Worm (Caenorhabditis elegans) whole organism, L2 larva: ENCODE data around the gene F55C12.2.

Experiments used
- alr-1 ChIP-seq: fragments of 150-350 bp; optimal IDR thresholded peaks from 2 replicates; lab custom pipeline; 2014; ENCODE audit warnings: missing biosample characterization, missing genetic modification characterization
- ama-1 ChIP-seq: fragments of 150-350 bp; optimal IDR thresholded peaks from 2 replicates; lab custom pipeline; 2018; ENCODE audit warnings: inconsistent platforms
- blmp-1 ChIP-seq: sonication (generic microtip); optimal IDR thresholded peaks from 2 replicates; lab custom pipeline; 2017; ENCODE audit warnings: missing genetic modification characterization, mild to moderate bottlenecking, missing compliant biosample characterization, antibody characterized with exemption, moderate library complexity; ENCODE audit not compliant: insufficient read depth
- dmd-4 ChIP-seq: sonication (generic microtip); optimal IDR thresholded peaks from 2 replicates; lab custom pipeline; 2017; ENCODE audit warnings: missing biosample characterization, missing genetic modification characterization
- elt-1 ChIP-seq: fragments of 150-350 bp; optimal IDR thresholded peaks from 2 replicates; lab custom pipeline; 2014; ENCODE audit warnings: missing biosample characterization, missing genetic modification characterization
- lin-13 ChIP-seq: fragments of 150-350 bp; optimal IDR thresholded peaks from 2 replicates; lab custom pipeline; 2014; ENCODE audit warnings: missing biosample characterization, missing genetic modification reagents, missing genetic modification characterization
- mab-5 ChIP-seq: fragments of 150-350 bp; optimal IDR thresholded peaks from 2 replicates; lab custom pipeline; 2014; ENCODE audit warnings: missing biosample characterization, missing genetic modification characterization
- mdl-1 ChIP-seq, 2 experiments: fragments of 150-350 bp in 1 of 2; sonication (generic microtip) in 1 of 2; optimal IDR thresholded peaks; 2 replicates each; lab custom pipeline; 2017; ENCODE audit warnings: missing biosample characterization in 2 of 2, missing genetic modification characterization in 2 of 2
- nhr-25 ChIP-seq: fragments of 150-350 bp; sonication (generic microtip); optimal IDR thresholded peaks from 3 replicates; lab custom pipeline; 2014; ENCODE audit warnings: missing biosample characterization, missing genetic modification characterization
- nhr-77 ChIP-seq: fragments of 150-350 bp; optimal IDR thresholded peaks from 2 replicates; lab custom pipeline; 2014; ENCODE audit warnings: missing biosample characterization, missing genetic modification characterization
- sem-4 ChIP-seq: fragments of 150-350 bp; optimal IDR thresholded peaks from 2 replicates; lab custom pipeline; 2014; ENCODE audit warnings: missing biosample characterization, missing genetic modification reagents, missing genetic modification characterization
- snpc-4 ChIP-seq: fragments of 150-350 bp; optimal IDR thresholded peaks from 2 replicates; lab custom pipeline; 2014; ENCODE audit warnings: missing biosample characterization, missing genetic modification characterization
- unc-62 ChIP-seq: fragments of 150-350 bp; optimal IDR thresholded peaks from 2 replicates; lab custom pipeline; 2014; ENCODE audit warnings: missing biosample characterization, missing genetic modification reagents, missing genetic modification characterization
- zag-1 ChIP-seq: fragments of 150-350 bp; optimal IDR thresholded peaks from 2 replicates; lab custom pipeline; 2014; ENCODE audit warnings: missing biosample characterization, missing genetic modification characterization

- TF ChIP-seq snpc-4 (tag; lab: Kevin White, UChicago), result no peak
- TF ChIP-seq ama-1 (lab: Kevin White, UChicago), result no peak
- TF ChIP-seq alr-1, result no peak
- TF ChIP-seq nhr-77 (tag; lab: Kevin White, UChicago), result no peak
- TF ChIP-seq elt-1 (tag; lab: Kevin White, UChicago), result no peak
- no peak for TF ChIP-seq blmp-1
- no peak for TF ChIP-seq dmd-4 (tag; lab: Kevin White, UChicago)
- TF ChIP-seq sem-4 (tag; lab: Kevin White, UChicago), result no peak
- no peak for TF ChIP-seq unc-62 (GFP tag; lab: Kevin White, UChicago)
- TF ChIP-seq lin-13 (GFP tag; lab: Kevin White, UChicago), result no peak
- no peak for TF ChIP-seq nhr-25 (tag; lab: Kevin White, UChicago)
- no peak for TF ChIP-seq mdl-1 (tag; optimal IDR thresholded peaks at IDR 0.05; lab: Kevin White, UChicago)
- no peak for TF ChIP-seq mab-5 (tag; lab: Kevin White, UChicago)
- TF ChIP-seq zag-1, result no peak
Observed at ce11 chrII:5921620-5922019, 45.0 kb downstream of the F55C12.2 start, which contains the start of gene vrk-1.
